Fruit fly (Drosophila melanogaster): ENCODE results near the gene Pgam5.

Gene Pgam5

DNA sequence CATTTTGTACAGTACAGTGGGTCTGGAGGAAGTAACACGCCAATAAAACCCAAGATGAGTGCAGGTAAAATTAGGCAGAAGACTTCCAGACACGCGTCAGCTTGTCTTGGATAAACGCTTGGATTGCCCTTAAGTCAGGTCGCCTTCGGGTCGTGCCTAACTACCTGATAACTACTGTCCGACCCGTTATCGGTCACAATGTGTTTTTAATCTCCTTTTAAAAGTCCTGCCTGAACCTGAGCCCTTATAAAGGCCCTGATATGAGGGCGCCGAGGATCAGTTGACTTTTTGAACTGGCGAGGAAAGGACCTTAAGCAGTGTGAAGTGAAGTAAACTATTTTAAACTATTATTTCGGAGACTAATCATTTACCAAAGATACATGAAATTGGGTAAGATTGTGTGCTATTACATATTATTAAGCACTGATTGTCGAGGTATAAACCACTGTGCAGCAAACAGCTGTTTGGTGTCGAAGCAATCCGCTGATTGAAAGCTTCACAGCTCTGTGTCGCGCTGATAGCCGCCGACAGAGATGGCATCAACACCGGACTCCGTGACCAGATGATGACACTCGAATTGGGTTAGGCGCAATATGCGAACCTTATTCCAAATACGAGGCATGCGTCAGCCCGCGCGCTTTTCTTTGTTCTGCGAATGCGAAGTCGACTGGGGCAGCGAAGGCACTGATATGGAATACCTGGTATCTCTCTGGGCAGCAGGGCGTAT lies 49.3 kb downstream of the Pgam5 start:
- TF ChIP-seq cad (GFP tag; optimal IDR thresholded peaks at IDR 0.05) (peak; percentile 71), Six4 (GFP tag; optimal IDR thresholded peaks at IDR 0.05) (no peak), ase (GFP tag; IDR thresholded peaks at IDR 0.05) (no peak), Neu2 (GFP tag; optimal IDR thresholded peaks at IDR 0.05; ENCODE audit: borderline replicate concordance) (peak; percentile 92), zen (tag; optimal IDR thresholded peaks at IDR 0.05) (peak; percentile 81), CG12071 (GFP tag; optimal IDR thresholded peaks at IDR 0.05) (no peak), CG11560 (tag; IDR thresholded peaks at IDR 0.05) (no peak), crp (GFP tag; optimal IDR thresholded peaks at IDR 0.05) (peak in 1 of 2 experiments; percentile 43), CG3995 (GFP tag; optimal IDR thresholded peaks at IDR 0.05) (peak; percentile 68), zfh2 (GFP tag; optimal IDR thresholded peaks at IDR 0.05) (no peak), chinmo (GFP tag; IDR thresholded peaks at IDR 0.05; ENCODE audit: partially characterized antibody) (0 out of 4 replicates have a peak, but pooled peaks have one; percentile 70), Vsx1 (GFP tag; optimal IDR thresholded peaks at IDR 0.05) (no peak), Scr (GFP tag; IDR thresholded peaks at IDR 0.05; ENCODE audit: partially characterized antibody) (no peak), tll (GFP tag; optimal IDR thresholded peaks at IDR 0.05) (peak in 1 of 2 experiments; percentile 90), CG15479 (GFP tag; optimal IDR thresholded peaks at IDR 0.05) (peak; percentile 67), CG30431 (GFP tag; optimal IDR thresholded peaks at IDR 0.05) (no peak)

All from whole organism, embryonic.